Worm (Caenorhabditis elegans) whole organism, young adult: ENCODE data around the gene rpia-1.

Source experiments
- B0261.1 ChIP-seq: sonication (generic microtip); optimal IDR thresholded peaks from 2 replicates; lab custom pipeline; 2016; ENCODE audit warnings: mild to moderate bottlenecking, missing genetic modification characterization, moderate library complexity, missing compliant biosample characterization
- B0336.3 ChIP-seq: fragments of 200-800 bp; sonication (Bioruptor generic); IDR thresholded peaks from 2 replicates; pipeline ENCODE4 v1.3.6; 2022; ENCODE audit warnings: missing genetic modification characterization, missing compliant biosample characterization
- C17E4.6 ChIP-seq: fragments of 200-800 bp; sonication (Bioruptor generic); IDR thresholded peaks from 2 replicates; pipeline ENCODE4 v1.3.6; 2022; ENCODE audit warnings: missing genetic modification reagents, missing genetic modification characterization, missing compliant biosample characterization
- F22D6.2 ChIP-seq: sonication (generic microtip); optimal IDR thresholded peaks from 2 replicates; lab custom pipeline; 2016; ENCODE audit warnings: mild to moderate bottlenecking, missing genetic modification characterization, missing compliant biosample characterization
- F23B12.7 ChIP-seq: sonication (generic microtip); optimal IDR thresholded peaks from 2 replicates; lab custom pipeline; 2017; ENCODE audit warnings: missing genetic modification characterization, mild to moderate bottlenecking, missing compliant biosample characterization, antibody characterized with exemption, moderate library complexity; ENCODE audit not compliant: insufficient read depth
- F37B4.10 ChIP-seq: fragments of 200-800 bp; sonication (Bioruptor generic); IDR thresholded peaks from 2 replicates; pipeline ENCODE4 v1.3.6; 2022; ENCODE audit warnings: missing genetic modification characterization, missing compliant biosample characterization
- F49E8.2 ChIP-seq: sonication (generic microtip); optimal IDR thresholded peaks from 3 replicates; lab custom pipeline; 2017; ENCODE audit warnings: missing genetic modification characterization, mild to moderate bottlenecking, missing compliant biosample characterization, antibody characterized with exemption, moderate library complexity; ENCODE audit not compliant: insufficient read depth
- K12H6.12 ChIP-seq: fragments of 200-800 bp; sonication (Bioruptor generic); optimal IDR thresholded peaks from 2 replicates; lab custom pipeline; 2018; ENCODE audit warnings: mild to moderate bottlenecking, missing genetic modification characterization, missing compliant biosample characterization
- T26A5.8 ChIP-seq: sonication (generic microtip); optimal IDR thresholded peaks from 2 replicates; lab custom pipeline; 2016; ENCODE audit warnings: missing genetic modification characterization, missing compliant biosample characterization
- Y53G8AR.9 ChIP-seq: fragments of 200-800 bp; sonication (Bioruptor generic); conservative IDR thresholded peaks from 2 replicates; pipeline ENCODE4 v1.3.6; 2022; ENCODE audit warnings: missing genetic modification reagents, missing genetic modification characterization, missing compliant biosample characterization
- akir-1 ChIP-seq: fragments of 200-800 bp; sonication (Bioruptor generic); optimal IDR thresholded peaks from 2 replicates; lab custom pipeline; 2018; ENCODE audit warnings: mild to moderate bottlenecking, missing genetic modification characterization, moderate library complexity, missing compliant biosample characterization
- aptf-3 ChIP-seq: fragments of 200-800 bp; sonication (Bioruptor generic); IDR thresholded peaks from 2 replicates; pipeline ENCODE4 v1.3.6; 2022; ENCODE audit warnings: missing genetic modification characterization, missing compliant biosample characterization
- atf-7 ChIP-seq: sonication (generic microtip); optimal IDR thresholded peaks from 2 replicates; lab custom pipeline; 2017; ENCODE audit warnings: mild to moderate bottlenecking, missing genetic modification characterization, missing compliant biosample characterization
- athp-1 ChIP-seq: sonication (generic microtip); optimal IDR thresholded peaks from 2 replicates; lab custom pipeline; 2017; ENCODE audit warnings: mild to moderate bottlenecking, missing genetic modification characterization, missing compliant biosample characterization
- attf-5 ChIP-seq: fragments of 200-800 bp; sonication (Bioruptor generic); optimal IDR thresholded peaks from 2 replicates; lab custom pipeline; 2018; ENCODE audit warnings: mild to moderate bottlenecking, missing genetic modification characterization, missing compliant biosample characterization
- attf-6 ChIP-seq: fragments of 200-800 bp; sonication (Bioruptor generic); IDR thresholded peaks from 2 replicates; pipeline ENCODE4 v1.3.6; 2022; ENCODE audit warnings: missing genetic modification reagents, missing genetic modification characterization, missing compliant biosample characterization
- ccch-3 ChIP-seq: fragments of 200-800 bp; sonication (Bioruptor generic); optimal IDR thresholded peaks from 2 replicates; lab custom pipeline; 2018; ENCODE audit warnings: mild to moderate bottlenecking, missing genetic modification characterization, missing compliant biosample characterization
- cebp-1 ChIP-seq, 2 experiments: fragments of 200-800 bp in 1 of 2; sonication (Bioruptor generic) in 1 of 2; sonication (generic microtip) in 1 of 2; IDR thresholded peaks in 1 of 2; optimal IDR thresholded peaks in 1 of 2; 2 replicates each; pipeline versions ENCODE4 v1.3.6 to Lab custom; 2017 to 2022; ENCODE audit warnings: missing compliant biosample characterization in 2 of 2, missing genetic modification characterization in 2 of 2, mild to moderate bottlenecking in 1 of 2, missing genetic modification reagents in 1 of 2, moderate library complexity in 1 of 2
- ceh-58 ChIP-seq: fragments of 200-800 bp; sonication (Bioruptor generic); IDR thresholded peaks from 2 replicates; pipeline ENCODE4 v1.3.6; 2022; ENCODE audit warnings: missing genetic modification characterization, missing compliant biosample characterization
- dpff-1 ChIP-seq: sonication (generic microtip); optimal IDR thresholded peaks from 2 replicates; lab custom pipeline; 2017; ENCODE audit warnings: mild to moderate bottlenecking, missing genetic modification characterization, missing compliant biosample characterization
- egrh-3 ChIP-seq: fragments of 200-800 bp; sonication (Bioruptor generic); IDR thresholded peaks from 2 replicates; pipeline ENCODE4 v1.3.6; 2022; ENCODE audit warnings: missing genetic modification reagents, missing genetic modification characterization, missing compliant biosample characterization
- ets-4 ChIP-seq: fragments of 200-800 bp; sonication (Bioruptor generic); optimal IDR thresholded peaks from 2 replicates; lab custom pipeline; 2018; ENCODE audit warnings: mild to moderate bottlenecking, missing genetic modification characterization, missing compliant biosample characterization
- hmg-1.2 ChIP-seq: fragments of 200-800 bp; sonication (Bioruptor generic); IDR thresholded peaks from 2 replicates; pipeline ENCODE4 v1.3.6; 2022; ENCODE audit warnings: missing genetic modification reagents, missing genetic modification characterization, missing compliant biosample characterization
- hmg-20 ChIP-seq: fragments of 200-800 bp; sonication (Bioruptor generic); IDR thresholded peaks from 2 replicates; pipeline ENCODE4 v1.3.6; 2022; ENCODE audit warnings: missing genetic modification reagents, missing genetic modification characterization, missing compliant biosample characterization
- hsf-1 ChIP-seq: fragments of 200-800 bp; sonication (Bioruptor generic); IDR thresholded peaks from 2 replicates; pipeline ENCODE4 v1.3.6; 2022; ENCODE audit warnings: missing genetic modification reagents, missing genetic modification characterization, missing compliant biosample characterization
- let-607 ChIP-seq, 2 experiments: fragments of 200-800 bp in 1 of 2; sonication (Bioruptor generic) in 1 of 2; sonication (generic microtip) in 1 of 2; optimal IDR thresholded peaks; 2 replicates each; lab custom pipeline; 2016 to 2018; ENCODE audit warnings: mild to moderate bottlenecking in 2 of 2, missing compliant biosample characterization in 2 of 2, missing genetic modification characterization in 2 of 2, moderate library complexity in 2 of 2, missing genotype in 1 of 2
- lin-26 ChIP-seq: fragments of 200-800 bp; sonication (Bioruptor generic); IDR thresholded peaks from 2 replicates; pipeline ENCODE4 v1.3.6; 2022; ENCODE audit warnings: missing genetic modification reagents, missing genetic modification characterization, missing compliant biosample characterization
- madf-10 ChIP-seq: sonication (generic microtip); optimal IDR thresholded peaks from 2 replicates; lab custom pipeline; 2016; ENCODE audit warnings: mild to moderate bottlenecking, missing genetic modification characterization, missing compliant biosample characterization
- madf-3 ChIP-seq: fragments of 200-800 bp; sonication (Bioruptor generic); IDR thresholded peaks from 2 replicates; pipeline ENCODE4 v1.3.6; 2022; ENCODE audit warnings: missing genetic modification reagents, missing genetic modification characterization, missing compliant biosample characterization
- madf-8 ChIP-seq: fragments of 200-800 bp; sonication (Bioruptor generic); conservative IDR thresholded peaks from 2 replicates; pipeline ENCODE4 v1.3.6; 2022; ENCODE audit warnings: missing genetic modification reagents, missing genetic modification characterization, missing compliant biosample characterization
- mcd-1 ChIP-seq: fragments of 200-800 bp; sonication (Bioruptor generic); IDR thresholded peaks from 2 replicates; pipeline ENCODE4 v1.3.6; 2022; ENCODE audit warnings: missing genetic modification reagents, missing genetic modification characterization, missing compliant biosample characterization
- mes-4 ChIP-seq: sonication (generic microtip); optimal IDR thresholded peaks from 2 replicates; lab custom pipeline; 2016; ENCODE audit warnings: missing genotype, missing genetic modification characterization, missing compliant biosample characterization
- nfyb-1 ChIP-seq: fragments of 200-800 bp; sonication (Bioruptor generic); IDR thresholded peaks from 2 replicates; pipeline ENCODE4 v1.3.6; 2022; ENCODE audit warnings: missing genetic modification reagents, missing genetic modification characterization, missing compliant biosample characterization
- nhr-27 ChIP-seq: fragments of 200-800 bp; sonication (Bioruptor generic); optimal IDR thresholded peaks from 2 replicates; lab custom pipeline; 2018; ENCODE audit warnings: mild to moderate bottlenecking, missing genetic modification characterization, moderate library complexity, missing compliant biosample characterization
- nhr-90 ChIP-seq: sonication (generic microtip); optimal IDR thresholded peaks from 2 replicates; lab custom pipeline; 2016; ENCODE audit warnings: missing genotype, mild to moderate bottlenecking, missing genetic modification characterization, missing compliant biosample characterization
- pbrm-1 ChIP-seq: fragments of 200-800 bp; sonication (Bioruptor generic); IDR thresholded peaks from 2 replicates; pipeline ENCODE4 v1.3.6; 2022; ENCODE audit warnings: missing genetic modification reagents, missing genetic modification characterization, missing compliant biosample characterization
- sea-2 ChIP-seq: fragments of 200-800 bp; sonication (Bioruptor generic); IDR thresholded peaks from 2 replicates; pipeline ENCODE4 v1.3.6; 2022; ENCODE audit warnings: missing genetic modification characterization, missing compliant biosample characterization
- somi-1 ChIP-seq: fragments of 200-800 bp; sonication (Bioruptor generic); optimal IDR thresholded peaks from 2 replicates; lab custom pipeline; 2018; ENCODE audit warnings: mild to moderate bottlenecking, missing genetic modification characterization, missing compliant biosample characterization
- sptf-2 ChIP-seq: fragments of 200-800 bp; sonication (Bioruptor generic); optimal IDR thresholded peaks from 2 replicates; lab custom pipeline; 2018; ENCODE audit warnings: mild to moderate bottlenecking, missing genetic modification characterization, missing compliant biosample characterization
- unc-130 ChIP-seq: sonication (generic microtip); optimal IDR thresholded peaks from 2 replicates; lab custom pipeline; 2016; ENCODE audit warnings: missing genetic modification reagents, missing genetic modification characterization, missing compliant biosample characterization
- unc-62 ChIP-seq: fragments of 150-350 bp; optimal IDR thresholded peaks from 2 replicates; lab custom pipeline; 2014; ENCODE audit warnings: missing biosample characterization, missing genetic modification reagents, missing genetic modification characterization
- xnd-1 ChIP-seq: sonication (generic microtip); optimal IDR thresholded peaks from 2 replicates; lab custom pipeline; 2016; ENCODE audit warnings: missing genotype, missing genetic modification reagents, missing genetic modification characterization, missing compliant biosample characterization
- ztf-18 ChIP-seq: sonication (generic microtip); optimal IDR thresholded peaks from 2 replicates; lab custom pipeline; 2016; ENCODE audit warnings: missing genotype, mild to moderate bottlenecking, missing genetic modification characterization, missing compliant biosample characterization
- ztf-25 ChIP-seq: fragments of 200-800 bp; sonication (Bioruptor generic); IDR thresholded peaks from 2 replicates; pipeline ENCODE4 v1.3.6; 2022; ENCODE audit warnings: missing genetic modification reagents, missing genetic modification characterization, missing compliant biosample characterization
- ztf-26 ChIP-seq: sonication (generic microtip); optimal IDR thresholded peaks from 2 replicates; lab custom pipeline; 2017; ENCODE audit warnings: missing genetic modification characterization, missing compliant biosample characterization
- ztf-6 ChIP-seq: fragments of 200-800 bp; sonication (Bioruptor generic); IDR thresholded peaks from 2 replicates; pipeline ENCODE4 v1.3.6; 2022; ENCODE audit warnings: missing genetic modification reagents, missing genetic modification characterization, missing compliant biosample characterization

The rpia-1 gene

DNA sequence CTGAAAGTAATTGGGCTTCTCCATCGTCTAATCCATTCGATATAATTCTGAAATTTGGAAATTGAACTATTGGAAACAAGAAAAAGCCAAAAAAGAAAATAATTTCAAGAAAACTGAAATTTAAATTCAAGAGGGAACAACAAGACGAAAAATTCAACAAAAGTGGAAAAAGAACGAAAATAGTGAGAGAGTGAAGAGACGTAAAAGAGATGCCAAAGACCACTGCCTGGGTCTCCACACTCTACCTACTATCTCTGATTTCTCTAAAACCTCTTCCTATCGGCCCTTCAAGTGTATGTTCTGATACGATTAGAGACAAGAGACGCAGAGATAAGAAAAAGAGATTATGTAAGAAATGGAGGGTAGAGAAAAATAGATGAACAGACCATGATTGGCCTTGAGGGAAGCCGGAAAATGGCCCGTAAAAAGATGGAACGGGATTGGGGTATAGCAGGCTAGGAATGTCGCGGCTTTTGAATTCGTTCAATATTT lies 30.9 kb downstream of the rpia-1 start, which contains the start of gene ogt-1 (continued):
- peak; percentile 75 for TF ChIP-seq atf-7 (tag; lab: Kevin White, UChicago)
- no peak; the same call in 1 of the 2 replicates for TF ChIP-seq egrh-3 (GFP tag; lab: Robert Waterston, UW)
- TF ChIP-seq athp-1 (tag; lab: Kevin White, UChicago): peak; percentile 13
- peak; percentile 63 for TF ChIP-seq K12H6.12 (tag; lab: Kevin White, UChicago)
- no peak for TF ChIP-seq aptf-3 (GFP tag; lab: Robert Waterston, UW)
- no peak for TF ChIP-seq ceh-58
- TF ChIP-seq dpff-1 (tag; lab: Kevin White, UChicago): no peak
- TF ChIP-seq nhr-90 (tag; lab: Kevin White, UChicago): no peak
- no peak for TF ChIP-seq T26A5.8
- TF ChIP-seq F23B12.7 (tag; lab: Kevin White, UChicago): no peak
- peak; percentile 59 for TF ChIP-seq ztf-26 (tag; lab: Kevin White, UChicago)
- TF ChIP-seq cebp-1 (GFP tag; IDR thresholded peaks at IDR 0.05; lab: Robert Waterston, UW): no peak
- peak; percentile 67 for TF ChIP-seq cebp-1 (tag; optimal IDR thresholded peaks at IDR 0.05; lab: Kevin White, UChicago)
- TF ChIP-seq ztf-25 (GFP tag; lab: Robert Waterston, UW): no peak
- TF ChIP-seq ccch-3: no peak
- TF ChIP-seq B0261.1 (tag; lab: Kevin White, UChicago): no peak
- no peak for TF ChIP-seq mes-4 (tag; lab: Kevin White, UChicago)
- TF ChIP-seq hmg-20 (GFP tag; lab: Robert Waterston, UW): no peak
- no peak for TF ChIP-seq ztf-6 (GFP tag; lab: Robert Waterston, UW)
- no peak for TF ChIP-seq F37B4.10 (GFP tag; lab: Robert Waterston, UW)
- TF ChIP-seq nhr-27: no peak
- peak; percentile 42; the same call in 1 of the 2 replicates for TF ChIP-seq pbrm-1 (GFP tag; lab: Robert Waterston, UW)
- no peak for TF ChIP-seq sea-2 (GFP tag; lab: Robert Waterston, UW)
- 0 out of 2 replicates have a peak, but pooled peaks have one; percentile 48 for TF ChIP-seq Y53G8AR.9
- TF ChIP-seq unc-62 (GFP tag; lab: Kevin White, UChicago): peak; percentile 28
- TF ChIP-seq xnd-1: no peak
- no peak for TF ChIP-seq ztf-18 (tag; lab: Kevin White, UChicago)
- no peak for TF ChIP-seq attf-6 (GFP tag; lab: Robert Waterston, UW)
- TF ChIP-seq F49E8.2: no peak
- TF ChIP-seq akir-1: no peak
- TF ChIP-seq, all 124 proteins: peak for 34

DNA sequence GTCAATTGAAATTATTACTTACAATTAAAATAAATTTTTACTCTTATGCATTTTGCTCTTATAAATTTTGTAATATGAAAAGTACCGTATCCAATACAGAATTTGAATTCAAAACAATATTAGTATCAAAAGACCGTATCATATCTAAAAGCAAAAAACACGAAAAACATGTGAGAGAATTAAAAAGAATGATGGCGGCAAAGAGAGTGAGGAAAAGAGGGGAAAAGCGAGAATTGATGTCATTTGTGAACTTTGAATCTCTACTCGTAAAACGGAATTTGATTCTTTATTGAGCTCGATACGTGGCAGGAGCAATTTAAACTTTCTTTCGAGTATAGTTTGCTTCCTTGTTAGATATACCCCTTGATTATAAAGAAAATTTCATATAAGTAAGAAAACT lies 31.6 kb downstream of the rpia-1 start:
- 0 out of 2 replicates have a peak, but pooled peaks have one; percentile 23 for TF ChIP-seq lin-26 (GFP tag; lab: Robert Waterston, UW)
- TF ChIP-seq hmg-1.2 (GFP tag; lab: Robert Waterston, UW): peak; percentile 4; the same call in 1 of the 2 replicates
- no peak for TF ChIP-seq ztf-25 (GFP tag; lab: Robert Waterston, UW)

ce11 chrIII:7155631-7156030 lies 32.7 kb downstream of the rpia-1 start:
- TF ChIP-seq atf-7 (tag; lab: Kevin White, UChicago) (peak; percentile 94), cebp-1 (GFP tag; IDR thresholded peaks at IDR 0.05; lab: Robert Waterston, UW) (no peak), cebp-1 (tag; optimal IDR thresholded peaks at IDR 0.05; lab: Kevin White, UChicago) (peak; percentile 88), madf-10 (tag; lab: Kevin White, UChicago) (peak; percentile 71), hsf-1 (peak; percentile 85), unc-130 (GFP tag; lab: Kevin White, UChicago) (no peak), egrh-3 (GFP tag; lab: Robert Waterston, UW) (peak; percentile 60; the same call in 1 of the 2 replicates), madf-3 (peak; percentile 78), sptf-2 (no peak), F22D6.2 (tag; lab: Kevin White, UChicago) (peak; percentile 3), nfyb-1 (peak; percentile 90), ets-4 (GFP tag; lab: Kevin White, UChicago) (peak; percentile 26), attf-5 (peak; percentile 80), madf-8 (no peak), mcd-1 (GFP tag; lab: Robert Waterston, UW) (peak; percentile 71), let-607 (tag; optimal IDR thresholded peaks at IDR 0.05; lab: Kevin White, UChicago) (peak; percentile 63 to 70), B0336.3 (GFP tag; lab: Robert Waterston, UW) (peak; percentile 87), C17E4.6 (GFP tag; lab: Robert Waterston, UW) (0 out of 2 replicates have a peak, but pooled peaks have one; percentile 19), somi-1 (GFP tag; lab: Kevin White, UChicago) (peak; percentile 80), pbrm-1 (GFP tag; lab: Robert Waterston, UW) (peak; percentile 82)
